Fruit fly (Drosophila melanogaster): Measurements from ENCODE around the gene CG12605.

Gene CG12605

DNA sequence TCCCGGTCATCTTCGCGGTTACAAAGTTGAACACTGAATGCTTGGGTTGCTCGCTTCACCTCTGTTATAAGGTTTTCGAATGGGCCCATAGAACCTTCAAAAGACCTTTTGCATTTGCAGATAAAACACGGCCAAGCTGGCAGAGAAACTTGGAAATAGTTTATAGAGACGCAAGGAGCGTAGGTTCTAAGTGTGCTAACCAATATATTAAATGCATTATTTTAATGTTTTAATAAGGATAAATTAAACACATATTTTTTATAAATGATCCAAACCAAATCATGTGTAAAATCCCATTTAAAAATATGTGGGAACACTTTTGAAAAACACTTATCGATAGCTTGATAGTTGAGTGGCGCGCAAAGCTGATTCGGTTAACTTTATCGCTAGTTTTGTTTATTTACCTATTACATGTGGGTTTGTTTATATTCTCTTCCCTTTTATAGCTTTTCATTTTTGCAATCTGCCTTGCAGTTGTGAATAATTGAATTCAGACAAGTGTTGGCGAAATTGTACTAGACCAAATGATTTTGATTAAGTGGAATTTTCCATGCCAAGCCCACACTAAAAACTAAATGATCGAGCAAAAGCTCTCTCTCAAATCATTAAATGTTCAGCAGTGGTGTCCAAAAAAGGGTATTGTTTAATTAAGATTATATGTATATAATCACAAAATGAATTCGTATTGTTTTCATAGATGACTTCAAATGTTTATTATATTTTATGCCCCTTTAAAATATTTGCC lies 24.3 kb downstream of the CG12605 start, which contains the start of gene CG12766:
TSS of gene CG12766 (minus strand) at position 51 of the 745 bp plus-strand sequence.
- TF ChIP-seq lola (GFP tag; optimal IDR thresholded peaks at IDR 0.05) (no peak), Myc (optimal IDR thresholded peaks at IDR 0.05) (no peak), dsf (GFP tag; optimal IDR thresholded peaks at IDR 0.05; ENCODE audit: borderline replicate concordance) (no peak), psq (GFP tag; optimal IDR thresholded peaks at IDR 0.05) (no peak), rgr (GFP tag; optimal IDR thresholded peaks at IDR 0.05) (no peak), Hr83 (GFP tag; optimal IDR thresholded peaks at IDR 0.05; ENCODE audit: poor library complexity, severe bottlenecking) (no peak), dl (GFP tag; optimal IDR thresholded peaks at IDR 0.05; ENCODE audit: insufficient read depth in 1 of 2, partially characterized antibody in 2 of 2) (no peak), Hnf4 (GFP tag; optimal IDR thresholded peaks at IDR 0.05) (no peak), Sp1 (GFP tag; optimal IDR thresholded peaks at IDR 0.05) (no peak), Jra (GFP tag; optimal IDR thresholded peaks at IDR 0.05) (no peak), Vsx2 (GFP tag; optimal IDR thresholded peaks at IDR 0.05; ENCODE audit: partially characterized antibody) (no peak), Dfd (GFP tag; optimal IDR thresholded peaks at IDR 0.05) (no peak), fru (GFP tag; optimal IDR thresholded peaks at IDR 0.05) (no peak), N (GFP tag; optimal IDR thresholded peaks at IDR 0.05) (no peak), Rel (GFP tag; optimal IDR thresholded peaks at IDR 0.05) (no peak), Rel (tag; optimal IDR thresholded peaks at IDR 0.05) (no peak), br (GFP tag; optimal IDR thresholded peaks at IDR 0.05) (no peak), h (GFP tag; optimal IDR thresholded peaks at IDR 0.05) (no peak), woc (GFP tag; optimal IDR thresholded peaks at IDR 0.05) (no peak)

DNA sequence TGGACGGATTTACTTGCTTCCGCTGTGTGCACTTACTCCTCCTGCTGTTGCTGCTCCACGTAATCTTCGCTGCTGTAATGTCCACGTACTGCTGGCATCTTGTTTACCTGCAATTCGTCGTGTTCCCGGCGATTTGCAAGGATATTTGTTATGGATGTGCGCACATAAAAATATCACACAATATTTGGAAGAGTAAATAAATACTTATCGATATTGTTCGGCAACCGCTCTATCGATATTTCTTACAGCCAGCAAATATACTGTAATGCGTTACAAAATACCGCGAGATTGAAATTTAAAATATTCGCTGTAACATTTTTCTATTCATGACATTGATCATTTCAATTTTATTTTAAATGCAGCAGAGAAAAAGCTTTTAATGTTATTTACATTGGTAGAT lies 26.8 kb downstream of the CG12605 start, which contains the start of gene CG10866:
TSS of gene CG10866 (minus strand) at position 187 of the 400 bp plus-strand sequence.
- TF ChIP-seq rgr (GFP tag; optimal IDR thresholded peaks at IDR 0.05) = no peak
- TF ChIP-seq Jra (GFP tag; optimal IDR thresholded peaks at IDR 0.05) = no peak
- TF ChIP-seq woc (GFP tag; optimal IDR thresholded peaks at IDR 0.05) = no peak
- TF ChIP-seq dl (GFP tag; optimal IDR thresholded peaks at IDR 0.05; ENCODE audit: insufficient read depth in 1 of 2, partially characterized antibody in 2 of 2) = no peak
- TF ChIP-seq foxo (GFP tag; optimal IDR thresholded peaks at IDR 0.05) = no peak
- TF ChIP-seq CG32264 (GFP tag; optimal IDR thresholded peaks at IDR 0.05) = no peak
- TF ChIP-seq brk (GFP tag; optimal IDR thresholded peaks at IDR 0.05) = no peak
- TF ChIP-seq lola (GFP tag; optimal IDR thresholded peaks at IDR 0.05) = no peak
- no peak for TF ChIP-seq fru (GFP tag; optimal IDR thresholded peaks at IDR 0.05)
- no peak for TF ChIP-seq br (GFP tag; optimal IDR thresholded peaks at IDR 0.05)
- no peak for TF ChIP-seq sv (GFP tag; optimal IDR thresholded peaks at IDR 0.05)

DNA sequence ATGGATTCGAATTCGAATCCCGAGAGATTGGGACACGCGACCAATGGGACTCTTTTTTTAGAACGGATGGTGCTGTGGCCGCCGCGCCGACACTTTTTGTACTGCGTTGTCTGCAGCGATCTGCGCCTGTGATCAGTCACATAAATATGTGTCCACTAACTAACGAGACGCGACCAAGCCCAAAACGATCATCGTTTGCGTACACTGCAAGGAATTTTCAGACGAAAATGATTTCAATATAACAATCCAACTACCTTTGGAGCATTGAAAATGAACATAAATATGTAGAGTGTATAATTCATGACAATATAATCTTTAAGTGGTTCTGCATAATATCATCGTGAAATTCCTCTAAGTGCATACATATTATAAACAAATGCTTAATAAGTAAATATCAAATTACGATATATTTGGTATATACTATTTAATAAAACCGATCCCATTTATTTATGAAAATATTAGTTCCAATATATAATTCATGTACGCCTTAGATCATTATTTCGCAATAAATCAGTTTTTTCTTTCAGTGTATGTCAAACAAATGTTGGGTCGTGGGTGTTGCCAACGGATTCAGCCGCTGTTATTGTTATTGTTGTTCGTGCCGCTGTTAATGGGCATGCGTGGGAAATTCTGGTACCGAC lies 28.9 kb downstream of the CG12605 start, which contains the start of gene Eip63F-1:
TSS of gene Eip63F-1 (minus strand) at position 51 of the 641 bp plus-strand sequence.
- TF ChIP-seq psq (GFP tag; optimal IDR thresholded peaks at IDR 0.05) (peak; percentile 18), rgr (GFP tag; optimal IDR thresholded peaks at IDR 0.05) (peak; percentile 41), sv (GFP tag; optimal IDR thresholded peaks at IDR 0.05) (peak; percentile 58), Hr78 (GFP tag; optimal IDR thresholded peaks at IDR 0.05) (no peak), h (GFP tag; optimal IDR thresholded peaks at IDR 0.05) (peak; percentile 12), brk (GFP tag; optimal IDR thresholded peaks at IDR 0.05) (no peak), Dif (GFP tag; optimal IDR thresholded peaks at IDR 0.05; ENCODE audit: partially characterized antibody) (no peak), foxo (GFP tag; optimal IDR thresholded peaks at IDR 0.05) (peak in 1 of 2 experiments; percentile 35), OdsH (GFP tag; optimal IDR thresholded peaks at IDR 0.05) (peak; percentile 15), ey (GFP tag; optimal IDR thresholded peaks at IDR 0.05) (no peak), Rel (GFP tag; optimal IDR thresholded peaks at IDR 0.05) (no peak), Rel (tag; optimal IDR thresholded peaks at IDR 0.05) (no peak)

DNA sequence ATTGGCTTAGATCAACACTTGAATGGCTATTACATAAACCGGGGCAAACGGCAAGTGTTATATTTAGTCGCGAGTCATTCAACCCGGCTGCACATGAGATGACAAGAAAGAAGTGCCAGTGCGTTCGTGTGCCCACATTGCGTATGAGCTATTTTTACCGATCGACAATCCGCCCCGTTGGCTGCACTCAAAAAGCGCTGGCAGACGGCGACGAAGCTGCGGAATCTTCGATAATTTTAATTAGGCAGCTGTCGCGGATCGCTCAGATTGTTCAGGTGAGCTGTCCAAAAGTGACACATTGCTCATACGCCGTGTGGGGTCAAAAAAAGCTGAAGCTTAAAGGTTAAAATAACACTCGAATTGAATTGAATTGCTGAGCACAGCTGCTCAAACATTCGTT lies 30.5 kb downstream of the CG12605 start:
- TF ChIP-seq foxo (GFP tag; optimal IDR thresholded peaks at IDR 0.05) (no peak), Dif (GFP tag; optimal IDR thresholded peaks at IDR 0.05; ENCODE audit: partially characterized antibody) (no peak), sv (GFP tag; optimal IDR thresholded peaks at IDR 0.05) (no peak), Dfd (GFP tag; optimal IDR thresholded peaks at IDR 0.05) (no peak), Rel (GFP tag; optimal IDR thresholded peaks at IDR 0.05) (no peak), Rel (tag; optimal IDR thresholded peaks at IDR 0.05) (no peak), Mio (GFP tag; optimal IDR thresholded peaks at IDR 0.05) (no peak), Jra (GFP tag; optimal IDR thresholded peaks at IDR 0.05) (no peak), dl (GFP tag; optimal IDR thresholded peaks at IDR 0.05; ENCODE audit: insufficient read depth in 1 of 2, partially characterized antibody in 2 of 2) (no peak), jim (GFP tag; optimal IDR thresholded peaks at IDR 0.05) (no peak), Hr83 (GFP tag; optimal IDR thresholded peaks at IDR 0.05; ENCODE audit: poor library complexity, severe bottlenecking) (no peak), CG32264 (GFP tag; optimal IDR thresholded peaks at IDR 0.05) (no peak), HLH106 (tag; optimal IDR thresholded peaks at IDR 0.05) (no peak), pan (optimal IDR thresholded peaks at IDR 0.05) (no peak), h (GFP tag; optimal IDR thresholded peaks at IDR 0.05) (no peak), OdsH (GFP tag; optimal IDR thresholded peaks at IDR 0.05) (no peak), fru (GFP tag; optimal IDR thresholded peaks at IDR 0.05) (no peak), ey (GFP tag; optimal IDR thresholded peaks at IDR 0.05) (no peak)
